Fruit fly (Drosophila melanogaster) whole organism, adult: Measurements from ENCODE around the gene CG16790.

Experiments used
- CG12768 ChIP-seq: fragments of 200-800 bp; sonication (Bioruptor generic); optimal IDR thresholded peaks from 2 replicates; lab custom pipeline; 2017; ENCODE audit warnings: missing biosample characterization, missing genetic modification characterization, mild to moderate bottlenecking, moderate library complexity, missing genetic modification reagents
- CG1620 ChIP-seq: fragments of 200-800 bp; sonication (Bioruptor generic); optimal IDR thresholded peaks from 2 replicates; lab custom pipeline; 2016; ENCODE audit warnings: missing biosample characterization, missing genetic modification characterization
- CG7101 ChIP-seq: fragments of 200-800 bp; sonication (Bioruptor generic); optimal IDR thresholded peaks from 2 replicates; lab custom pipeline; 2018; ENCODE audit warnings: missing biosample characterization, mild to moderate bottlenecking, missing genetic modification characterization, moderate library complexity
- Clk ChIP-seq: fragments of 200-800 bp; sonication (Bioruptor generic); optimal IDR thresholded peaks from 2 replicates; lab custom pipeline; 2017; ENCODE audit warnings: missing biosample characterization, missing genetic modification characterization
- Crg-1 ChIP-seq: fragments of 200-800 bp; sonication (Bioruptor generic); optimal IDR thresholded peaks from 2 replicates; lab custom pipeline; 2016; ENCODE audit warnings: missing biosample characterization, missing genetic modification characterization
- Mnt ChIP-seq: fragments of 200-800 bp; sonication (Bioruptor generic); optimal IDR thresholded peaks from 2 replicates; lab custom pipeline; 2016; ENCODE audit warnings: missing biosample characterization, mild to moderate bottlenecking, missing genetic modification characterization
- bab1 ChIP-seq: fragments of 200-800 bp; sonication (Bioruptor generic); optimal IDR thresholded peaks from 3 replicates; lab custom pipeline; 2019; ENCODE audit warnings: missing biosample characterization, mild to moderate bottlenecking, missing genetic modification characterization, moderate library complexity
- cic ChIP-seq: fragments of 200-800 bp; sonication (Bioruptor generic); optimal IDR thresholded peaks from 2 replicates; lab custom pipeline; 2017; ENCODE audit warnings: missing biosample characterization, mild to moderate bottlenecking, missing genetic modification characterization, moderate library complexity
- cnc ChIP-seq, 2 experiments: fragments of >200 bp; optimal IDR thresholded peaks; 2 replicates each; lab custom pipeline; 2017
- kay ChIP-seq: fragments of 200-800 bp; sonication (Bioruptor generic); peaks from one replicate; lab custom pipeline; 2016; ENCODE audit warnings: missing biosample characterization, missing genetic modification characterization, borderline replicate concordance
- ovo ChIP-seq: fragments of 200-800 bp; sonication (Bioruptor generic); optimal IDR thresholded peaks from 2 replicates; lab custom pipeline; 2016; ENCODE audit warnings: missing biosample characterization, missing genetic modification characterization
- pad ChIP-seq: fragments of 200-800 bp; sonication (Bioruptor generic); optimal IDR thresholded peaks from 3 replicates; lab custom pipeline; 2017; ENCODE audit warnings: missing biosample characterization, missing genetic modification characterization, mild to moderate bottlenecking, moderate library complexity, missing genetic modification reagents
- tj ChIP-seq: fragments of 200-800 bp; sonication (Bioruptor generic); optimal IDR thresholded peaks from 3 replicates; lab custom pipeline; 2017; ENCODE audit warnings: missing biosample characterization, mild to moderate bottlenecking, missing genetic modification characterization, moderate library complexity
- toe ChIP-seq: fragments of 200-800 bp; sonication (Bioruptor generic); optimal IDR thresholded peaks from 2 replicates; lab custom pipeline; 2016; ENCODE audit warnings: missing biosample characterization, missing genetic modification characterization

- TF ChIP-seq CG7101 (no peak), CG1620 (no peak), CG12768 (no peak), Mnt (GFP tag; lab: Kevin White, UChicago) (no peak), kay (GFP tag; lab: Kevin White, UChicago) (no peak), cic (GFP tag; lab: Kevin White, UChicago) (no peak), bab1 (GFP tag; lab: Kevin White, UChicago) (no peak), Crg-1 (GFP tag; lab: Kevin White, UChicago) (no peak), cnc (optimal IDR thresholded peaks at IDR 0.05; lab: Kevin White, UChicago) (no peak), ovo (GFP tag; lab: Kevin White, UChicago) (no peak), Clk (GFP tag; lab: Kevin White, UChicago) (no peak), pad (GFP tag; lab: Kevin White, UChicago) (no peak), toe (GFP tag; lab: Kevin White, UChicago) (no peak), tj (GFP tag; lab: Kevin White, UChicago) (no peak)
Measured at dm6 chr3R:9581973-9582372, 12.0 kb upstream of the CG16790 start.
